Fruit fly (Drosophila melanogaster): Measurements from ENCODE around the gene ttk.

DNA sequence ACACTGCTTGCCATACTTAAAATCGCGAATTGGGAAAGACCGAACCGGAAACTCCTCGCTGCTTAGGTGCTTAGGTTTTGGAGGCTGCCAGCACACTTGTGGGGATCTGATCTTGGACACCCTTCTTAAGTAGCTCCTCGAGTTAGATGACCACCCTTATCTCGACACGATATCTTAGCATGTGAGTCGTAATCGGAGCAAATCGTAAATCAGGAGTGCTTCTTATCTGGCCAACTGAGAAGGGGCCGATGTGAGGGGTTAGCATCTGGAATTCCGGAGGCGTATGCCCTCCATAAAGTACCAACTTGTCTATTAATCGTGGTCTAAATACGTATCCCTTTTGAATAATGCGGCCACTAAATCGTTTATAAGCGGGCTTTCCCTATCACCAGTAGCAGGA is 40.9 kb downstream of the ttk start, which contains the start of gene salt:
- TF ChIP-seq CG8632 (GFP tag; optimal IDR thresholded peaks at IDR 0.05) (no peak), OdsH (GFP tag; optimal IDR thresholded peaks at IDR 0.05) (no peak), dac (GFP tag; optimal IDR thresholded peaks at IDR 0.05) (no peak)

Data from whole organism, prepupa.